Worm (Caenorhabditis elegans) whole organism, dauer: Measurements from ENCODE around the gene F29B9.1.

Source experiments
- unc-62 ChIP-seq: sonication (generic microtip); optimal IDR thresholded peaks from 2 replicates; lab custom pipeline; 2017; ENCODE audit warnings: missing biosample characterization, missing genetic modification reagents, missing genetic modification characterization

Gene F29B9.1

DNA sequence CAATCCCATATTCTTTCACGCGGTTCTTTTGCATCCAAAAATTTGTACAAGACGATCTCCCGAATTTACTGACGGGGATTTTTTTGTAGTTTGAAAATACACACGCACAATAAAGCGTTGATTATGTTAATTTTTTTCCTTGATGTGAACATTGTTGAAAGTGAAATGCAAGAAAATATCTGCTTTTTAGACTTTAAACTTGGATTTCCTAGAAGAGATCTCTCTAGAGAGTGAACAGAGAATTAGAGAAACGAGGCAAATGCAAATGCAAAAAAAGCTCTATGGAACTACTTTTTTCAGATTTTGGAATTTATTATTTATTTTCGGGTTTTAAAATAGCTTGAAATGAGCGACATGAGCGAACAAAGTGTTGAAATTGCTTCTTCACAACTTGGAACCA is at the start of gene F29B9.1:
TSS of gene F29B9.1 (plus strand) at position 301 of the 400 bp plus-strand sequence.
- TF ChIP-seq unc-62 (GFP tag; lab: Kevin White, UChicago): no peak

DNA sequence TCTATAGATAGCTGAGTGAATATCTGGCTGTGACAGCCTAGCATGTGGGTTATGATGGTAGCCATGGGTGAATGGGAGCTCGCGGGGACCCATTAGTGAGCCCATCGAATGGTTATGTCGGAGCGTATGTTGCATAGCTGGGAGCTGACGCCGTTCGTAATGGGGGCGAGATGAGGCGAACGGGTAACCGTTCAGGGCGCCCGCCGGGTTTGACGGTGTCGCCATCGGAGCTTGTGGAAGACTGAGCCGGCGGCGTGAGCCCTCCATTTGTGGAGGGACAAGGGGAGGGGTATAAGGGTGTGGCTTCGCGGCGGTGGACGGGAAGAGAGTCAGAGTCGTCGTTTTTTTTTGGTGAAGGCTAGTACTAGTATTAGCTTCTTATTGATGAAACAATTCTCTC is 41.3 kb upstream of the F29B9.1 start:
- TF ChIP-seq unc-62 (GFP tag; lab: Kevin White, UChicago): no peak

DNA sequence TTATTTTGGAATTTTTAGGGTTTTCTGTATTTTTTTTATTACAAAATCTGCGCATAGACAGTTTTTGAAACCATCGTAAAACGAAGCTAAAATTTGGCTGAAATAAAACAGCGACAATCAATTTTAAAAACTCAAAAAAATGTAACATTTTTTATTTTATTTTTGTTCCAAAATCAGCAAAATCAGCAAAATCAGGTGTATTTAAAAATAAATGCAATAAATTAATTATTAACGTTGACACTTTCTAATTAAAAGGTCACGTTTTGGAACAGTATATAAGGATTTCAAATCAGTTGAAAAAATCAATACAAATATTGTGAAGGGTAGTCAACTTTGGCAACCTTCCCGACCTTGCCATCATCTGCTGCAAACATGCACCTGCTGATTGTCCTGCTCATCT is 31.8 kb upstream of the F29B9.1 start, which contains the start of gene R105.1:
TSS of gene R105.1 (plus strand) at position 301 of the 400 bp plus-strand sequence.
- TF ChIP-seq unc-62 (GFP tag; lab: Kevin White, UChicago): no peak

DNA sequence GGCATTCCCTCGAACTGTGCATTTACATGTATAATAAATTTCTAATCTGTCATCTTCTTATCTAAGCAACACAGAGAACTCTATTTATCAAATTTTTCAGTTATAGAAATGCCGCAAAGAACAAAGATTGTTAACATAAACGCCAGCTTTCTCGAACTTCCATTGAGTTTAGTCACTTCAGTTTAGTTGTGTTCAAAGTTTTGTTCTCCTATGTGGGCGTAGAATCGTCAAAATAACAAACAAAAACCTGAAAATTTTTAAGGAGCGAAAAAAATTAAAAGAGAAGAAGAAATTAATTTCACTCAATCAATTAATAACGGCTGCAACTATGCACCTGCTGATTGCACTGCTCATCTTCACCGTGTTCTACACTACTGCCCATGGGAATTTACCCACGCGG is 29.2 kb upstream of the F29B9.1 start, which contains the start of gene R105.5:
TSS of gene R105.5 (plus strand) at position 301 of the 400 bp plus-strand sequence.
- TF ChIP-seq unc-62 (GFP tag; lab: Kevin White, UChicago): no peak

DNA sequence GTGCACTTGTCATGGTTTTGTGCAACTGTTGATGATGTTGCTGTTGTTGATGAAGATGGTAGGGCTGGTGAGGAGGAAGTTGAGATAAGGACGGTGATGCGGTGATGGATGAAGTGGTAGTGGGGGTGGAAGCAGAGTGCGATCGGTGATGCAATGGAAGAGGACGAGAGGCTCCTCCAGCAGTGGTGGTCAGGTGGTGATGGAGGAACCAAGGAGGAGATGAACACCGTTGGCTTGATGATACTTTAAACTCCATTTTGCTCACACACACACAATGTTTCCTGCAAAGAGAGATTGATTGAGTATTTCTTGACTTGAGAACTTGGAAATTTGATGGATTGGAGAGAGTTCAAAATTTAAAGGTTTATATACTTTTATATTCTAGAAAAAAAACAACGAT is 27.3 kb upstream of the F29B9.1 start, which contains the start of gene F19C7.8:
TSS of gene F19C7.8 (minus strand) at position 256 of the 400 bp plus-strand sequence.
- no peak for TF ChIP-seq unc-62 (GFP tag; lab: Kevin White, UChicago)

DNA sequence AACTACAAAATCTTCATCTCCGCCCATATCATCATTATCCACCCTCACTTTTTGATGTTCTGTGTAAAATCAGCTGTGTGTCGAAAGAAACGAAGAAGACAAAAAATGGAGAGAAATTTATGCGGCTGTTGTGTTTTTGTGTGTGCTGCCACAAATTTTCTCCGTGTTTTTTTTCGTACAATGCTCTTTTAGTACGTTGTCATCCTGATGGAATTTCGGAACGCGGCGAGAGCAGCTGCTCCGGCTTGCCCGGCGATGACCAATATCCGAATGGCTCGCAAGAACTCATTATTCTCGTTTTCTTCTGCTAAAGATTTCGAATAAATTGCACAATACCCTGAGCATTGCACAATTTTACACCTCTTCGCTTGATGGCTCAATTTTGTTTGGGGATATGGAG is 25.8 kb upstream of the F29B9.1 start:
- TF ChIP-seq unc-62 (GFP tag; lab: Kevin White, UChicago): no peak

DNA sequence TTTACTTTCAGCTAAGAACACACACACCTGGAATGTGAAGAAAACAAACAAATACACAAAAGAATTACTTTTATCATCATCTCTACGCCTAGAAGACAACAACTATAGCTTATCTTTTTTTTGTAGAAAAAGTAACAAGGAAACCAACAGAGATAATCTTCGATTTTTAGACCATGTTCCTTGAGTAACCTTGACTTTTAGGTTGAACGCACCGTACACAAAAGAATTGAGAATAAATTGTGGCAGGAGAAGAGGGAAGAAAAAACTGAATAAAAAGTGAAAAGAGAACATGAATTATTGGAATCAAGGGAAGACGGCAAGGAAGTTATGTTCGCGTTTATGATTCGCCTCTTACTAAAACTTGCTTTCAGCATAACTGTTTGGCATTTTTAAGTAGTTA is 24.2 kb upstream of the F29B9.1 start:
- no peak for TF ChIP-seq unc-62 (GFP tag; lab: Kevin White, UChicago)

DNA sequence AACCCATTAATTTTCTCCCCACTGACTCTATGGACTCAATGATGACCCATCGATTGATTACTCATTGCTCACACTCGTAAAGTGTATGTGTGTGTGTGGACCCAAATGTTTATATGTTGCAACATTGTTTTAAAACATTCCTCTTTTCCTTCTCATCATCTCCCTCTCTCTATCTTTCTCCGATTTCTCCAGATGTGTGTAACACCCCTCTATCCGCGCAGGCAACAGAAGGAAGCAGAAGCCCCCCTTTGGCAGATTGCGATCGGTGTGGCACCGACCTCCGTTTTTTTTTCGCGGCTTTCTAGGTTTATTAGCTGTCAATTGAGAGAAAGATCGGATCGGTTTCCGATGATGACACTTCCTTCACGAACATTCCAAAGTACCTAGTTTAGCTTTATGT is 21.6 kb upstream of the F29B9.1 start:
- no peak for TF ChIP-seq unc-62 (GFP tag; lab: Kevin White, UChicago)

DNA sequence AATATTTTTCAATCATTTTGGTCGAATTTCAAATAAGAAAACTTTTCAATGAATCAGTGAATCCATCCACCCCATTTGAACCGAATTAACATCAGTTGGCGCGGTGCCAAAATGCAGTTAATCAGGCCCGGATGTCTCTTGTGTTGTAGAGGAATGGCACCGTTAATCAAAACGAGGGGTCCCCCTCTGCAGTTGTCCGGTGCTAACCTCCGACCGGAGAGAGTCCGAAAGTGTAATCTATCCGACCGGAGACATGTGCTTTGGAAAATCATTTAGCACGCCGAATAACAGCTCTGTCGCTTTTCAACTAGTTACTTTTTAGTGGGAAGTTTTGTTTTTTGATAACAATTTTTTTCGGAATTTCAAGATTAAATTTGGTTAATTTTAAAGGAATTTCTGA is 19.9 kb upstream of the F29B9.1 start:
- no peak for TF ChIP-seq unc-62 (GFP tag; lab: Kevin White, UChicago)

DNA sequence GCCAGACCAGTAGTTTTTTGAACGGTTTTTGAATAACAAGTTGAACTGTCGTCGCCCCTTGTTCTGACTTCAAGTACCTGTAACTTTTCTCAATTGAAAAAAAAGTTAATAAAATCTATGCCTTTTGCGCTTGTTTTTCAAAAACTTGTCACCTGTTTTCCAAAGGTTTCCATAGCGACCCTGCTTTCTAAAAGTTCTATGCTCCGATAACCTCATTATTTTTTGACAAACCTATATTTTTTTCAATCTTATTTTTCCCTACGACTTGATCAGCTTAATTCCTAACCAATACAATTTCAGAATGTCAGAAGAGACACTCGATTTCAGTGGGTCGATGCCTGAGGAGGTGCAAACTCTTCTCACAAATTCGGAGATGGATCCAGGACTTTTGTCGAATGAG is 17.8 kb upstream of the F29B9.1 start, which contains the start of gene F29B9.8:
TSS of gene F29B9.8 (plus strand) at position 301 of the 400 bp plus-strand sequence.
- TF ChIP-seq unc-62 (GFP tag; lab: Kevin White, UChicago): no peak

DNA sequence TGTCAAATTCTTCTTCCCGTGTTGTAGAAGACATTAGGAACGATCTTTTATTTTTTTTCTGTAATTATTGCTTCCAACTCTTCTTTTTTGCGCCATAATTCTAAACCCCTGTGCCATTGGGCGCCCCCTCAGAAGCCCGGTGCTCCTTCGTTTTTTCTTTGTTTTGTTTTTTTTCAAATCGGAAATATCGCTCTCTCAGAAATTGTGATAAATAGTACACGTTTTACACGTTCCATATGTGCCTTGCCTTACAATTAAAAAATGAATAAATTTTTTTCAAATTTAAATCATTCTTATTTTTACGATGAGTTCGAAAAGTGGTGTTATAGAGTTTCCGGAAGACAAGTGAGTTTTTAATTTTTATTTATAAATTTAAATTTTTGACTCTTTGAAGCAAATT is 15.7 kb upstream of the F29B9.1 start, which contains the start of gene F29B9.7:
TSS of gene F29B9.7 (plus strand) at position 301 of the 400 bp plus-strand sequence.
- TF ChIP-seq unc-62 (GFP tag; lab: Kevin White, UChicago): no peak

DNA sequence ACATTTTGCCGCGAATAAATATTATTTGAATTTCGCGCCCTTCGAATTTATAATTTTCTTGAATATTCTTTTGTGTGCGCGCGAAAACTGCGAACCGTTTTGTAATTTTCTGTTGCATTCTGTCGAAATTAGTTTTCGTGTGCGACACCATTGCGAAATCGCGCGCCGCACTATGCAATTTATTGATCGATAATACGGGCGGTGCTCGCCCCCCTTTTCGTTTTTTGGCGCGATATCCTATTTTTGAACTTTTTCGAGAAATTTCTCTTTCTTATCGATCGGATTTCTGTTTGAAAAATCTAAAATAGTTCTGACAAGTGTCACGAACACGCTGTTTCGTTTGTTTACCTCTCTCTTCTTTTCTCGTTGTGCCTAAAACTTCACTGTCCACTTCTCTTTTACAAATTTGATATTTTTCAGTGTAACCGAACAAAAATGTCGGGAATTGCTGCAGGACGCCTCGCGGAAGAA is 14.5 kb upstream of the F29B9.1 start, which contains the start of gene ubc-9:
TSS of gene ubc-9 (plus strand) at position 421 of the 471 bp plus-strand sequence.
- no peak for TF ChIP-seq unc-62 (GFP tag; lab: Kevin White, UChicago)

DNA sequence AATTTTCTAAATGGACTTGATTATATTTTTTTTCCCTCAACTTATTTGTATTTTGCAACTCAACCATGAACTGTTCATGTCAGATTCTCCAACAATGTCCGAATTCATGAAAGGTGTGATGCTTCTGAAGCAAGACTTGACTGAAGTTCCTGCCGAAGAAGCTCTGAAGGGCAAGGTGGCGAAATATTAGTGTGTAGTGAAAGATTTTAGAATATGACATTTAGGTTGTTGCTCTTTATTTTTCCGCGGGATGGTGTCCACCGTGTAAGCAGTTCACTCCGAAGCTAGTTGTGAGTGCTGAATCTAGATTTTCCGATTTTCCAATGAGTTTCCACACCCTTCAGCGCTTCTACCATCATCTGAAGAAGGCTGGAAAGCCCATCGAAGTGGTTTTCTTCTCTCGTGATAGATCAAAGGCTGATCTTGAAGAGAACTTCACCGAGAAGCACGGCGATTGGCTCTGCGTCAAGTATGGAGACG is 12.8 kb upstream of the F29B9.1 start, which contains the start of gene F29B9.5:
TSS of gene F29B9.5 (plus strand) at position 51 of the 480 bp plus-strand sequence.
- TF ChIP-seq unc-62 (GFP tag; lab: Kevin White, UChicago): no peak

DNA sequence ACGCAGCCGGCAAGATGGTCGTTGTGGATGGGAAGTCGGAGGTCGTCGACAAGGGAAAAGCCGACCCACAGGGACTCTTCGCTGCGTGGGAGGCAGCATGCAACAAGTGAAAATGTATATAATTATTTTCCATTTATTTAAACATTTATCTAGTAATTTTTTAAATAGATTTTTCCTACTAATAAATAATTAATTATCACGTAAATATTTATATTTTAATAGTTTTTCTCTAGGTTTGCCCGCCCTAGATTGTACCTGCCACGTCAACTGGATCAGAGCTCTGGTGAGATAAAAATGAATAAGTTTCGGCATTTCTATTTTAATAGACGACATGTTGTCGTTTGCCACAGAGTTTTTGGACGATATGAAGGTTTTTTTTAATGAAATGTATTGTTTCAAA is 12.2 kb upstream of the F29B9.1 start, which contains the start of gene psr-1:
TSS of gene psr-1 (plus strand) at position 301 of the 400 bp plus-strand sequence.
- no peak for TF ChIP-seq unc-62 (GFP tag; lab: Kevin White, UChicago)

DNA sequence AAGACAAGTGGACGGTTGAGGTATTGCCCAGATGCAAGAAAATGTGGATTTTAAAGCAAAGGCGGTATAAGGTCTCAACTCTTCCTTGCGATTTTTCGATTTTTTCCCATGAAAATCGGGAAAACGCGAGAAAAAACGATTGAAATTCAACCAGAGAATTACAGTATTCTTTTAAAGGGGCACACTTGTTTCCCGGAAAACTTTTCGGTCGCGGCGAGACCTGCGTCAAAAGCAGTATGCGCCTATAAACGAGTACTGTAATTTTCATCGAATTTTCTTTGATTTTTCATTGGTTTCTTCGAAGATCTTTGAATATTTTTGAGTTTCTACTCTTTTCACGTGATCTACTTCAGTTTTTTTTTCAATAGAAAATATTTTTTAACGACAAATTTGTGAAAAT is 11.5 kb upstream of the F29B9.1 start:
- TF ChIP-seq unc-62 (GFP tag; lab: Kevin White, UChicago): no peak

DNA sequence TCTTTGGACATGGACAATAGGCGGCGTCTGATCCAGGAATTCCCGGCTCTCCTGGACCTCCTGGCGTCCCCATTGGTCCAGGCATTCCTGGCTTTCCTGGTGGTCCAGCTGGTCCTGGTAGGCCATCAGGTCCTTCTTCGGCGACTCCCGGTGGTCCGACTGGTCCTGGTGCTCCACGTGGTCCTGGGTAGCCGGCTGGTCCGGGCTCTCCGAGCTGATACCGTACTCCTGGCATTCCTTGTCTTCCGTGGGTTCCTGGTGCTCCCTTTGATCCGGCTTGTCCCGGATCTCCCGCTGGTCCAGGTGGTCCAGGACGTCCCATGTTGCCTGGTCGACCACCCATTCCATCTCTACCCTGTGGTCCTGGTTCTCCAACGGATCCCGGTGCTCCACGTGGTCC is 9.2 kb upstream of the F29B9.1 start:
- no peak for TF ChIP-seq unc-62 (GFP tag; lab: Kevin White, UChicago)

DNA sequence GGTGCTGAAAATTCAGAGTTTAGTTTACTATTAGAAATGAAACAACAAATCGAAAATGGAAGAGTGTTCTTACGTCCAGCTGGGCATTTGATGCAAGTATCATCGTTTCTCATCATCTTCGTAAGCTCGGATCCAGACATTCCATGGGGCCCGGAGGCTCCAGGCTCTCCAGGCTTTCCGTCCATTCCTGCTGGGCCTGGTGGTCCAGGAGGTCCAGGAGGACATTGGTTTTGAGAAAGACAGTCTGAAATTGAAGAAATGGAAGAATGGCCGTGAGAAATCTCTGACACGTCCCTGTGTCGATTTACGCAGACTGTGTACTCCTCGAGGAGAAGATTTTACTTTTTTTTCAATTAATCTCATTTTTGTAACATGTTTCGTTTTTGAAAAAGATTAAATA is 8.8 kb upstream of the F29B9.1 start:
- no peak for TF ChIP-seq unc-62 (GFP tag; lab: Kevin White, UChicago)
